Fruit fly (Drosophila melanogaster) whole organism, embryonic: ENCODE data around the gene bsk.

ENCODE experiments used
- Aef1 ChIP-seq: fragments of 200-800 bp; sonication (Bioruptor generic); IDR thresholded peaks from 3 replicates; pipeline ENCODE4 v1.3.6; 2022; ENCODE audit warnings: missing biosample characterization, missing genetic modification characterization
- Antp ChIP-seq: fragments of 200-800 bp; sonication (Bioruptor generic); optimal IDR thresholded peaks from 3 replicates; lab custom pipeline; 2016; ENCODE audit warnings: missing biosample characterization, missing genetic modification characterization
- Bteb2 ChIP-seq: fragments of 200-800 bp; sonication (Bioruptor generic); optimal IDR thresholded peaks from 2 replicates; lab custom pipeline; 2016; ENCODE audit warnings: missing biosample characterization, missing genetic modification characterization
- CG10147 ChIP-seq: fragments of 200-800 bp; sonication (Bioruptor generic); optimal IDR thresholded peaks from 2 replicates; lab custom pipeline; 2019; ENCODE audit warnings: missing biosample characterization, mild to moderate bottlenecking, missing genetic modification characterization, moderate library complexity
- CG10267 ChIP-seq: fragments of 200-800 bp; sonication (Bioruptor generic); optimal IDR thresholded peaks from 2 replicates; lab custom pipeline; 2018; ENCODE audit warnings: missing biosample characterization, mild to moderate bottlenecking, missing genetic modification characterization, moderate library complexity
- CG10366 ChIP-seq: fragments of 200-800 bp; sonication (Bioruptor generic); IDR thresholded peaks from 2 replicates; pipeline ENCODE4 v1.3.6; 2022; ENCODE audit warnings: missing biosample characterization, missing genetic modification characterization
- CG12155 ChIP-seq: fragments of 200-800 bp; sonication (Bioruptor generic); optimal IDR thresholded peaks from 3 replicates; lab custom pipeline; 2016; ENCODE audit warnings: missing biosample characterization, missing genetic modification characterization
- CG12299 ChIP-seq: fragments of 200-800 bp; sonication (Bioruptor generic); optimal IDR thresholded peaks from 2 replicates; lab custom pipeline; 2018; ENCODE audit warnings: missing biosample characterization, mild to moderate bottlenecking, missing genetic modification characterization
- CG13296 ChIP-seq: fragments of 200-800 bp; sonication (Bioruptor generic); optimal IDR thresholded peaks from 3 replicates; lab custom pipeline; 2018; ENCODE audit warnings: missing biosample characterization, mild to moderate bottlenecking, missing genetic modification characterization
- CG13775 ChIP-seq: fragments of 200-800 bp; sonication (Bioruptor generic); optimal IDR thresholded peaks from 3 replicates; lab custom pipeline; 2017; ENCODE audit warnings: missing biosample characterization, mild to moderate bottlenecking, missing genetic modification characterization
- CG14441 ChIP-seq: fragments of 200-800 bp; sonication (Bioruptor generic); IDR thresholded peaks from 2 replicates; pipeline ENCODE4 v1.3.6; 2022; ENCODE audit warnings: missing biosample characterization, missing genetic modification characterization
- CG15514 ChIP-seq: fragments of 200-800 bp; sonication (Bioruptor generic); optimal IDR thresholded peaks from 3 replicates; lab custom pipeline; 2017; ENCODE audit warnings: missing biosample characterization, missing genetic modification characterization, mild to moderate bottlenecking, moderate library complexity, missing genetic modification reagents
- CG17328 ChIP-seq: fragments of 200-800 bp; sonication (Bioruptor generic); IDR thresholded peaks from 2 replicates; pipeline ENCODE4 v1.3.6; 2022; ENCODE audit warnings: missing biosample characterization, missing genetic modification characterization
- CG17829 ChIP-seq: fragments of 200-800 bp; optimal IDR thresholded peaks from 2 replicates; lab custom pipeline; 2019; ENCODE audit warnings: missing biosample characterization, mild to moderate bottlenecking, missing genetic modification characterization, moderate library complexity
- CG17912 ChIP-seq: fragments of 200-800 bp; sonication (Bioruptor generic); optimal IDR thresholded peaks from 2 replicates; lab custom pipeline; 2018; ENCODE audit warnings: missing biosample characterization, mild to moderate bottlenecking, missing genetic modification characterization
- CG18011 ChIP-seq: fragments of 200-800 bp; sonication (Bioruptor generic); optimal IDR thresholded peaks from 2 replicates; lab custom pipeline; 2017; ENCODE audit warnings: missing biosample characterization, missing genetic modification characterization, mild to moderate bottlenecking, moderate library complexity, missing genotype
- CG2875 ChIP-seq: fragments of 200-800 bp; sonication (Bioruptor generic); optimal IDR thresholded peaks from 2 replicates; lab custom pipeline; 2017; ENCODE audit warnings: missing biosample characterization, mild to moderate bottlenecking, missing genetic modification characterization, missing genetic modification reagents
- CG2889 ChIP-seq: fragments of 200-800 bp; sonication (Bioruptor generic); IDR thresholded peaks from 3 replicates; pipeline ENCODE4 v1.3.6; 2022; ENCODE audit warnings: missing biosample characterization, missing genetic modification characterization
- CG32772 ChIP-seq: fragments of 200-800 bp; sonication (Bioruptor generic); IDR thresholded peaks from 2 replicates; pipeline ENCODE4 v1.3.6; 2022; ENCODE audit warnings: missing biosample characterization, missing genetic modification characterization
- CG42726 ChIP-seq: fragments of 200-800 bp; sonication (Bioruptor generic); IDR thresholded peaks from 2 replicates; pipeline ENCODE4 v1.3.6; 2022; ENCODE audit warnings: missing biosample characterization, missing genetic modification characterization; ENCODE audit not compliant: partially characterized antibody
- CG4404 ChIP-seq: fragments of 200-800 bp; sonication (Bioruptor generic); IDR thresholded peaks from 2 replicates; pipeline ENCODE4 v1.3.6; 2022; ENCODE audit warnings: missing biosample characterization, missing genetic modification characterization
- CG4707 ChIP-seq: fragments of 200-800 bp; sonication (Bioruptor generic); optimal IDR thresholded peaks from 2 replicates; lab custom pipeline; 2018; ENCODE audit warnings: missing biosample characterization, mild to moderate bottlenecking, missing genetic modification characterization, moderate library complexity
- CG7963 ChIP-seq: fragments of 200-800 bp; sonication (Bioruptor generic); IDR thresholded peaks from 3 replicates; pipeline ENCODE4 v1.3.6; 2022; ENCODE audit warnings: missing biosample characterization, missing genetic modification characterization; ENCODE audit not compliant: partially characterized antibody
- CG8944 ChIP-seq: fragments of 200-800 bp; sonication (Bioruptor generic); optimal IDR thresholded peaks from 3 replicates; lab custom pipeline; 2016; ENCODE audit warnings: missing biosample characterization, missing genetic modification characterization
- CG9932 ChIP-seq: fragments of 200-800 bp; sonication (Bioruptor generic); IDR thresholded peaks from 2 replicates; pipeline ENCODE4 v1.3.6; 2022; ENCODE audit warnings: missing biosample characterization, missing genetic modification characterization
- CHES-1-like ChIP-seq: fragments of 200-800 bp; sonication (Bioruptor generic); optimal IDR thresholded peaks from 2 replicates; lab custom pipeline; 2016; ENCODE audit warnings: missing biosample characterization, missing genetic modification characterization
- Dbx ChIP-seq: fragments of 200-800 bp; sonication (Bioruptor generic); IDR thresholded peaks from 3 replicates; pipeline ENCODE4 v1.3.6; 2022; ENCODE audit warnings: missing biosample characterization, missing genetic modification characterization
- E2f2 ChIP-seq: fragments of 200-800 bp; sonication (Bioruptor generic); IDR thresholded peaks from 2 replicates; pipeline ENCODE4 v1.3.6; 2022; ENCODE audit warnings: missing biosample characterization, missing genetic modification characterization
- GATAe ChIP-seq: fragments of 200-800 bp; sonication (Bioruptor generic); conservative IDR thresholded peaks from 2 replicates; pipeline ENCODE4 v1.3.6; 2022; ENCODE audit warnings: missing biosample characterization, missing genetic modification characterization
- Med ChIP-seq: fragments of 200-800 bp; sonication (Bioruptor generic); peaks from one replicate; lab custom pipeline; 2016; ENCODE audit warnings: missing biosample characterization, missing genetic modification characterization, mild to moderate bottlenecking, inconsistent platforms, moderate library complexity
- Optix ChIP-seq: fragments of 200-800 bp; sonication (Bioruptor generic); IDR thresholded peaks from 3 replicates; pipeline ENCODE4 v1.3.6; 2022; ENCODE audit warnings: missing biosample characterization, missing genetic modification characterization
- Sry-β ChIP-seq: fragments of 200-800 bp; sonication (Bioruptor generic); optimal IDR thresholded peaks from 2 replicates; lab custom pipeline; 2018; ENCODE audit warnings: missing biosample characterization, mild to moderate bottlenecking, missing genetic modification characterization, moderate library complexity
- Tbp ChIP-seq: fragments of >200 bp; optimal IDR thresholded peaks from 2 replicates; lab custom pipeline; 2018; ENCODE audit warnings: missing biosample characterization, missing genetic modification characterization
- cas ChIP-seq: fragments of 200-800 bp; sonication (Bioruptor generic); IDR thresholded peaks from 2 replicates; pipeline ENCODE4 v1.3.6; 2022; ENCODE audit warnings: missing biosample characterization, missing genetic modification characterization
- corto ChIP-seq: fragments of 200-800 bp; sonication (Bioruptor generic); optimal IDR thresholded peaks from 2 replicates; lab custom pipeline; 2016; ENCODE audit warnings: missing biosample characterization, mild to moderate bottlenecking, missing genetic modification characterization, moderate library complexity
- cwo ChIP-seq: fragments of 200-800 bp; sonication (Bioruptor generic); optimal IDR thresholded peaks from 3 replicates; lab custom pipeline; 2017; ENCODE audit warnings: missing biosample characterization, missing genetic modification characterization, mild to moderate bottlenecking, moderate library complexity, missing genetic modification reagents
- dm ChIP-seq: fragments of 200-800 bp; sonication (Bioruptor generic); optimal IDR thresholded peaks from 3 replicates; lab custom pipeline; 2016; ENCODE audit warnings: missing biosample characterization, missing genetic modification characterization
- dmrt11E ChIP-seq: fragments of 200-800 bp; sonication (Bioruptor generic); optimal IDR thresholded peaks from 3 replicates; lab custom pipeline; 2018; ENCODE audit warnings: missing biosample characterization, mild to moderate bottlenecking, missing genetic modification characterization, moderate library complexity
- dmrt99B ChIP-seq: fragments of 200-800 bp; sonication (Bioruptor generic); optimal IDR thresholded peaks from 2 replicates; lab custom pipeline; 2018; ENCODE audit warnings: missing biosample characterization, mild to moderate bottlenecking, missing genetic modification characterization, moderate library complexity
- hth ChIP-seq: fragments of >200 bp; optimal IDR thresholded peaks from 2 replicates; lab custom pipeline; 2017; ENCODE audit warnings: inconsistent platforms
- knrl ChIP-seq: fragments of 200-800 bp; sonication (Bioruptor generic); IDR thresholded peaks from 3 replicates; pipeline ENCODE4 v1.3.6; 2022; ENCODE audit warnings: missing biosample characterization, missing genetic modification characterization; ENCODE audit not compliant: partially characterized antibody
- lab ChIP-seq: fragments of 200-800 bp; sonication (Bioruptor generic); optimal IDR thresholded peaks from 3 replicates; lab custom pipeline; 2017; ENCODE audit warnings: missing biosample characterization, missing genetic modification characterization, mild to moderate bottlenecking, moderate library complexity, missing genetic modification reagents
- lbe ChIP-seq: fragments of 200-800 bp; sonication (Bioruptor generic); optimal IDR thresholded peaks from 2 replicates; lab custom pipeline; 2016; ENCODE audit warnings: missing biosample characterization, mild to moderate bottlenecking, missing genetic modification characterization
- nau ChIP-seq: fragments of 200-800 bp; sonication (Bioruptor generic); optimal IDR thresholded peaks from 3 replicates; lab custom pipeline; 2017; ENCODE audit warnings: missing biosample characterization, mild to moderate bottlenecking, missing genetic modification characterization, missing genetic modification reagents
- scrt ChIP-seq: fragments of 200-800 bp; sonication (Bioruptor generic); optimal IDR thresholded peaks from 2 replicates; lab custom pipeline; 2018; ENCODE audit warnings: missing biosample characterization, mild to moderate bottlenecking, missing genetic modification characterization, moderate library complexity
- seq ChIP-seq: fragments of 200-800 bp; sonication (Bioruptor generic); IDR thresholded peaks from 2 replicates; pipeline ENCODE4 v1.3.6; 2022; ENCODE audit warnings: missing biosample characterization, missing genetic modification characterization
- shn ChIP-seq: fragments of 200-800 bp; sonication (Bioruptor generic); optimal IDR thresholded peaks from 3 replicates; lab custom pipeline; 2016; ENCODE audit warnings: missing biosample characterization, missing genetic modification characterization
- sima ChIP-seq: fragments of 200-800 bp; sonication (Bioruptor generic); optimal IDR thresholded peaks from 2 replicates; lab custom pipeline; 2016; ENCODE audit warnings: missing biosample characterization, missing genetic modification characterization
- tgo ChIP-seq: fragments of 200-800 bp; sonication (Bioruptor generic); IDR thresholded peaks from 3 replicates; pipeline ENCODE4 v1.3.6; 2022; ENCODE audit warnings: missing biosample characterization, missing genetic modification characterization
- tna ChIP-seq: fragments of 200-800 bp; sonication (Bioruptor generic); IDR thresholded peaks from 2 replicates; pipeline ENCODE4 v1.3.6; 2022; ENCODE audit warnings: missing biosample characterization, missing genetic modification characterization; ENCODE audit not compliant: partially characterized antibody
- vnd ChIP-seq: fragments of 200-800 bp; sonication (Bioruptor generic); IDR thresholded peaks from 3 replicates; pipeline ENCODE4 v1.3.6; 2022; ENCODE audit warnings: missing biosample characterization, missing genetic modification characterization; ENCODE audit not compliant: partially characterized antibody

The bsk gene

dm6 chr2L:10246785-10247190 lies 3.5 kb downstream of the bsk start, which contains the start of gene chico (continued):
- TF ChIP-seq knrl (GFP tag; lab: Robert Waterston, UW) (no peak; the same call in 2 of the 3 replicates), CG8944 (GFP tag; lab: Kevin White, UChicago) (no peak), cas (no peak), shn (GFP tag; lab: Kevin White, UChicago) (no peak), scrt (GFP tag; lab: Kevin White, UChicago) (no peak), CHES-1-like (GFP tag; lab: Kevin White, UChicago) (peak; percentile 18), tna (GFP tag; lab: Robert Waterston, UW) (no peak), dmrt99B (tag; lab: Kevin White, UChicago) (no peak), GATAe (GFP tag; lab: Robert Waterston, UW) (no peak), Sry-β (GFP tag; lab: Kevin White, UChicago) (no peak), CG12155 (GFP tag; lab: Kevin White, UChicago) (no peak), CG17829 (tag; lab: Kevin White, UChicago) (peak; percentile 53), hth (lab: Kevin White, UChicago) (no peak), sima (GFP tag; lab: Kevin White, UChicago) (no peak), cwo (no peak), dm (peak; percentile 48), Optix (GFP tag; lab: Robert Waterston, UW) (no peak), lab (GFP tag; lab: Kevin White, UChicago) (no peak), Antp (no peak), seq (no peak), CG4707 (no peak), Med (GFP tag; lab: Kevin White, UChicago) (peak; percentile 83), CG4404 (GFP tag; lab: Robert Waterston, UW) (no peak), Aef1 (GFP tag; lab: Robert Waterston, UW) (no peak), corto (GFP tag; lab: Kevin White, UChicago) (no peak), CG7963 (GFP tag; lab: Robert Waterston, UW) (peak; percentile 26; the same call in 2 of the 3 replicates), E2f2 (GFP tag; lab: Robert Waterston, UW) (peak; percentile 74), CG10366 (GFP tag; lab: Robert Waterston, UW) (no peak), Dbx (GFP tag; lab: Robert Waterston, UW) (peak; percentile 22; the same call in 1 of the 3 replicates), CG13775 (GFP tag; lab: Kevin White, UChicago) (no peak), CG2889 (GFP tag; lab: Robert Waterston, UW) (no peak), dmrt11E (tag; lab: Kevin White, UChicago) (no peak), CG10147 (GFP tag; lab: Kevin White, UChicago) (no peak), CG12299 (no peak), CG14441 (GFP tag; lab: Robert Waterston, UW) (no peak), CG18011 (GFP tag; lab: Kevin White, UChicago) (no peak), nau (GFP tag; lab: Kevin White, UChicago) (no peak), Tbp (GFP tag; lab: Kevin White, UChicago) (no peak), lbe (GFP tag; lab: Kevin White, UChicago) (no peak), Bteb2 (GFP tag; lab: Kevin White, UChicago) (no peak), vnd (no peak), CG42726 (peak; percentile 35; the same call in 1 of the 2 replicates), CG17328 (GFP tag; lab: Robert Waterston, UW) (no peak), CG9932 (no peak), tgo (GFP tag; lab: Robert Waterston, UW) (no peak), CG2875 (GFP tag; lab: Kevin White, UChicago) (no peak), CG13296 (no peak), CG17912 (GFP tag; lab: Kevin White, UChicago) (no peak), CG32772 (GFP tag; lab: Robert Waterston, UW) (no peak), CG15514 (GFP tag; lab: Kevin White, UChicago) (no peak), CG10267 (tag; lab: Kevin White, UChicago) (peak; percentile 52)
